Fruit fly (Drosophila melanogaster) whole organism, embryonic: ENCODE data around the gene CG46439.

Experiments used
- Atf-2 ChIP-seq: fragments of 200-800 bp; sonication (Bioruptor generic); optimal IDR thresholded peaks from 2 replicates; lab custom pipeline; 2016; ENCODE audit warnings: missing biosample characterization, missing genetic modification characterization
- BEAF-32 ChIP-seq: fragments of 200-800 bp; sonication (Bioruptor generic); optimal IDR thresholded peaks from 3 replicates; lab custom pipeline; 2017; ENCODE audit warnings: missing biosample characterization, missing genetic modification characterization, mild to moderate bottlenecking, moderate library complexity, missing genetic modification reagents
- CG10654 ChIP-seq: fragments of 200-800 bp; sonication (Bioruptor generic); optimal IDR thresholded peaks from 2 replicates; lab custom pipeline; 2016; ENCODE audit warnings: missing biosample characterization, missing genetic modification characterization
- CG12659 ChIP-seq: fragments of 200-800 bp; sonication (Bioruptor generic); optimal IDR thresholded peaks from 3 replicates; lab custom pipeline; 2017; ENCODE audit warnings: mild to moderate bottlenecking, missing biosample characterization, missing genetic modification reagents, missing genetic modification characterization
- CG13624 ChIP-seq: fragments of 200-800 bp; sonication (Bioruptor generic); optimal IDR thresholded peaks from 2 replicates; lab custom pipeline; 2016; ENCODE audit warnings: missing biosample characterization, missing genetic modification characterization
- CG15073 ChIP-seq: fragments of 200-800 bp; sonication (Bioruptor generic); optimal IDR thresholded peaks from 2 replicates; lab custom pipeline; 2016; ENCODE audit warnings: missing biosample characterization, missing genetic modification characterization
- CG17568 ChIP-seq: fragments of 200-800 bp; sonication (Bioruptor generic); optimal IDR thresholded peaks from 2 replicates; lab custom pipeline; 2018; ENCODE audit warnings: missing biosample characterization, mild to moderate bottlenecking, missing genetic modification characterization, moderate library complexity
- CG17802 ChIP-seq: fragments of 200-800 bp; sonication (Bioruptor generic); optimal IDR thresholded peaks from 2 replicates; lab custom pipeline; 2018; ENCODE audit warnings: missing biosample characterization, mild to moderate bottlenecking, missing genetic modification characterization, moderate library complexity
- CG2120 ChIP-seq: fragments of 200-800 bp; sonication (Bioruptor generic); optimal IDR thresholded peaks from 3 replicates; lab custom pipeline; 2016; ENCODE audit warnings: missing biosample characterization, missing genetic modification characterization
- CG34224 ChIP-seq: fragments of 200-800 bp; sonication (Bioruptor generic); IDR thresholded peaks from 3 replicates; pipeline ENCODE4 v1.3.6; 2022; ENCODE audit warnings: missing biosample characterization, missing genetic modification characterization; ENCODE audit not compliant: partially characterized antibody
- CG34422 ChIP-seq: fragments of 200-800 bp; sonication (Bioruptor generic); IDR thresholded peaks from 3 replicates; pipeline ENCODE4 v1.3.6; 2022; ENCODE audit warnings: missing biosample characterization, missing genetic modification characterization
- CG3995 ChIP-seq: fragments of 200-800 bp; sonication (Bioruptor generic); optimal IDR thresholded peaks from 3 replicates; lab custom pipeline; 2016; ENCODE audit warnings: missing biosample characterization, missing genetic modification characterization
- CG6175 ChIP-seq: fragments of 200-800 bp; sonication (Bioruptor generic); IDR thresholded peaks from 3 replicates; pipeline ENCODE4 v1.3.6; 2022; ENCODE audit warnings: missing biosample characterization, missing genetic modification characterization
- CG7357 ChIP-seq: fragments of 200-800 bp; sonication (Bioruptor generic); IDR thresholded peaks from 3 replicates; pipeline ENCODE4 v1.3.6; 2022; ENCODE audit warnings: missing biosample characterization, missing genetic modification characterization
- CG7786 ChIP-seq: fragments of 200-800 bp; sonication (Bioruptor generic); optimal IDR thresholded peaks from 2 replicates; lab custom pipeline; 2016; ENCODE audit warnings: missing biosample characterization, missing genetic modification characterization
- CoRest ChIP-seq: fragments of 200-800 bp; sonication (Bioruptor generic); optimal IDR thresholded peaks from 3 replicates; lab custom pipeline; 2018; ENCODE audit warnings: missing biosample characterization, mild to moderate bottlenecking, missing genetic modification characterization, moderate library complexity
- HLH3B ChIP-seq: fragments of 200-800 bp; sonication (Bioruptor generic); IDR thresholded peaks from 2 replicates; pipeline ENCODE4 v1.3.6; 2022; ENCODE audit warnings: missing biosample characterization, missing genetic modification characterization
- Hr3 ChIP-seq: fragments of 200-800 bp; sonication (Bioruptor generic); optimal IDR thresholded peaks from 3 replicates; lab custom pipeline; 2016; ENCODE audit warnings: missing biosample characterization, missing genetic modification characterization
- Hr39 ChIP-seq: fragments of >200 bp; optimal IDR thresholded peaks from 2 replicates; lab custom pipeline; 2017
- Hr78 ChIP-seq, 2 experiments: fragments of 200-800 bp in 1 of 2; fragments of >200 bp in 1 of 2; sonication (Bioruptor generic) in 1 of 2; optimal IDR thresholded peaks; 2 replicates each; lab custom pipeline; 2017 to 2019; ENCODE audit warnings: missing biosample characterization in 2 of 2, missing genetic modification characterization in 2 of 2, mild to moderate bottlenecking in 1 of 2, moderate library complexity in 1 of 2
- Lim3 ChIP-seq: fragments of 200-800 bp; sonication (Bioruptor generic); IDR thresholded peaks from 2 replicates; pipeline ENCODE4 v1.3.6; 2022; ENCODE audit warnings: missing biosample characterization, missing genetic modification characterization
- MESR4 ChIP-seq: fragments of 200-800 bp; sonication (Bioruptor generic); optimal IDR thresholded peaks from 2 replicates; lab custom pipeline; 2018; ENCODE audit warnings: missing biosample characterization, mild to moderate bottlenecking, missing genetic modification characterization, moderate library complexity
- Meics ChIP-seq: fragments of 200-800 bp; sonication (Bioruptor generic); optimal IDR thresholded peaks from 2 replicates; lab custom pipeline; 2017; ENCODE audit warnings: missing biosample characterization, mild to moderate bottlenecking, missing genetic modification characterization
- Neu2 ChIP-seq: fragments of 200-800 bp; sonication (Bioruptor generic); optimal IDR thresholded peaks from 3 replicates; lab custom pipeline; 2016; ENCODE audit warnings: missing biosample characterization, missing genetic modification characterization, borderline replicate concordance
- Ravus ChIP-seq: fragments of 200-800 bp; sonication (Bioruptor generic); IDR thresholded peaks from 2 replicates; pipeline ENCODE4 v1.3.6; 2022; ENCODE audit warnings: missing biosample characterization, missing genetic modification characterization
- Sin3A ChIP-seq: fragments of >200 bp; optimal IDR thresholded peaks from 2 replicates; lab custom pipeline; 2018
- Spps ChIP-seq: fragments of 200-800 bp; sonication (Bioruptor generic); optimal IDR thresholded peaks from 2 replicates; lab custom pipeline; 2018; ENCODE audit warnings: missing biosample characterization, mild to moderate bottlenecking, missing genetic modification characterization
- Xbp1 ChIP-seq: fragments of 200-800 bp; sonication (Bioruptor generic); optimal IDR thresholded peaks from 3 replicates; lab custom pipeline; 2016; ENCODE audit warnings: missing biosample characterization, mild to moderate bottlenecking, missing genetic modification characterization
- Xrp1 ChIP-seq: fragments of 200-800 bp; sonication (Bioruptor generic); IDR thresholded peaks from 2 replicates; pipeline ENCODE4 v1.3.6; 2022; ENCODE audit warnings: missing biosample characterization, missing genetic modification characterization
- YL-1 ChIP-seq: fragments of 200-800 bp; sonication (Bioruptor generic); optimal IDR thresholded peaks from 3 replicates; lab custom pipeline; 2017; ENCODE audit warnings: missing biosample characterization, mild to moderate bottlenecking, missing genetic modification characterization
- btn ChIP-seq: fragments of 200-800 bp; sonication (Bioruptor generic); optimal IDR thresholded peaks from 2 replicates; lab custom pipeline; 2016; ENCODE audit warnings: missing biosample characterization, missing genetic modification characterization
- crc ChIP-seq: fragments of 200-800 bp; sonication (Bioruptor generic); optimal IDR thresholded peaks from 2 replicates; lab custom pipeline; 2016; ENCODE audit warnings: missing biosample characterization, missing genetic modification characterization
- croc ChIP-seq: fragments of 200-800 bp; sonication (Bioruptor generic); conservative IDR thresholded peaks from 3 replicates; pipeline ENCODE4 v1.3.6; 2022; ENCODE audit warnings: missing biosample characterization, missing genetic modification characterization
- dm ChIP-seq: fragments of 200-800 bp; sonication (Bioruptor generic); optimal IDR thresholded peaks from 3 replicates; lab custom pipeline; 2016; ENCODE audit warnings: missing biosample characterization, missing genetic modification characterization
- exex ChIP-seq: fragments of 200-800 bp; sonication (Bioruptor generic); optimal IDR thresholded peaks from 4 replicates; lab custom pipeline; 2018; ENCODE audit warnings: missing biosample characterization, mild to moderate bottlenecking, missing genetic modification characterization, moderate library complexity
- ftz-f1 ChIP-seq: fragments of 200-800 bp; sonication (Bioruptor generic); optimal IDR thresholded peaks from 2 replicates; lab custom pipeline; 2016; ENCODE audit warnings: missing biosample characterization, missing genetic modification characterization
- grn ChIP-seq: fragments of 200-800 bp; sonication (Bioruptor generic); optimal IDR thresholded peaks from 3 replicates; lab custom pipeline; 2017; ENCODE audit warnings: missing biosample characterization, missing genetic modification characterization
- gt ChIP-seq: fragments of 200-800 bp; sonication (Bioruptor generic); IDR thresholded peaks from 2 replicates; pipeline ENCODE4 v1.3.6; 2022; ENCODE audit warnings: missing biosample characterization, missing genetic modification characterization
- org-1 ChIP-seq: fragments of 200-800 bp; sonication (Bioruptor generic); optimal IDR thresholded peaks from 2 replicates; lab custom pipeline; 2017; ENCODE audit warnings: missing biosample characterization, missing genetic modification characterization
- phol ChIP-seq: fragments of 200-800 bp; sonication (Bioruptor generic); optimal IDR thresholded peaks from 3 replicates; lab custom pipeline; 2018; ENCODE audit warnings: missing biosample characterization, mild to moderate bottlenecking, missing genetic modification characterization, moderate library complexity
- pzg ChIP-seq: fragments of 200-800 bp; sonication (Bioruptor generic); optimal IDR thresholded peaks from 3 replicates; lab custom pipeline; 2018; ENCODE audit warnings: missing biosample characterization, mild to moderate bottlenecking, missing genetic modification characterization, moderate library complexity
- row ChIP-seq: fragments of 200-800 bp; sonication (Bioruptor generic); IDR thresholded peaks from 3 replicates; pipeline ENCODE4 v1.3.6; 2022; ENCODE audit warnings: missing biosample characterization, missing genetic modification characterization
- sens ChIP-seq: fragments of 200-800 bp; sonication (Bioruptor generic); peaks from one replicate; lab custom pipeline; 2016; ENCODE audit warnings: missing biosample characterization, missing genetic modification characterization
- stwl ChIP-seq: fragments of 200-800 bp; sonication (Bioruptor generic); optimal IDR thresholded peaks from 3 replicates; lab custom pipeline; 2018; ENCODE audit warnings: missing biosample characterization, mild to moderate bottlenecking, missing genetic modification characterization, moderate library complexity
- tgo ChIP-seq: fragments of 200-800 bp; sonication (Bioruptor generic); IDR thresholded peaks from 3 replicates; pipeline ENCODE4 v1.3.6; 2022; ENCODE audit warnings: missing biosample characterization, missing genetic modification characterization
- tx ChIP-seq: fragments of 200-800 bp; sonication (Bioruptor generic); optimal IDR thresholded peaks from 2 replicates; lab custom pipeline; 2016; ENCODE audit warnings: missing biosample characterization, missing genetic modification characterization
- vvl ChIP-seq: fragments of 200-800 bp; sonication (Bioruptor generic); IDR thresholded peaks from 2 replicates; pipeline ENCODE4 v1.3.6; 2022; ENCODE audit warnings: missing biosample characterization, missing genetic modification characterization
- zf30C ChIP-seq: fragments of 200-800 bp; sonication (Bioruptor generic); optimal IDR thresholded peaks from 3 replicates; lab custom pipeline; 2018; ENCODE audit warnings: missing biosample characterization, mild to moderate bottlenecking, missing genetic modification characterization
- zfh1 ChIP-seq: fragments of 200-800 bp; sonication (Bioruptor generic); IDR thresholded peaks from 3 replicates; pipeline ENCODE4 v1.3.6; 2022; ENCODE audit warnings: missing biosample characterization, missing genetic modification characterization

The CG46439 gene

dm6 chr3L:11113198-11114197 lies 17.5 kb upstream of the CG46439 start, which contains the start of gene Sod1 (continued):
- peak; percentile 27 for TF ChIP-seq Sin3A (lab: Kevin White, UChicago)
- no peak for TF ChIP-seq Hr39 (lab: Kevin White, UChicago)
- TF ChIP-seq MESR4 = peak; percentile 75
- TF ChIP-seq Xrp1 (GFP tag; lab: Robert Waterston, UW) = peak; percentile 22; the same call in 1 of the 2 replicates
- peak; percentile 2 for TF ChIP-seq CG13624 (GFP tag; lab: Kevin White, UChicago)
- TF ChIP-seq CG15073 = no peak
- TF ChIP-seq YL-1 (GFP tag; lab: Kevin White, UChicago) = peak; percentile 73
- TF ChIP-seq zf30C = no peak
- TF ChIP-seq Hr3 (GFP tag; lab: Kevin White, UChicago) = no peak
- TF ChIP-seq CG7786 (GFP tag; lab: Kevin White, UChicago) = no peak
- no peak for TF ChIP-seq org-1 (GFP tag; lab: Kevin White, UChicago)
- peak; percentile 30 for TF ChIP-seq exex
- peak; percentile 34 for TF ChIP-seq CG12659 (GFP tag; lab: Kevin White, UChicago)
- TF ChIP-seq zfh1 = no peak
- peak; percentile 53; the same call in 1 of the 3 replicates for TF ChIP-seq CG34224 (GFP tag; lab: Robert Waterston, UW)
- no peak for TF ChIP-seq grn
- TF ChIP-seq CG3995 (GFP tag; lab: Kevin White, UChicago) = peak; percentile 89
- 0 out of 2 replicates have a peak, but pooled peaks have one; percentile 41 for TF ChIP-seq vvl
- TF ChIP-seq croc (GFP tag; lab: Robert Waterston, UW) = no peak
- TF ChIP-seq Neu2 (GFP tag; lab: Kevin White, UChicago) = no peak
- no peak for TF ChIP-seq Lim3
- no peak for TF ChIP-seq Meics (GFP tag; lab: Kevin White, UChicago)
- peak; percentile 83; the same call in 1 of the 3 replicates for TF ChIP-seq CG34422 (GFP tag; lab: Robert Waterston, UW)
- peak; percentile 15 for TF ChIP-seq dm
- TF ChIP-seq CG2120 (GFP tag; lab: Kevin White, UChicago) = peak; percentile 6
- peak in 1 of 2 experiments; percentile 97 for TF ChIP-seq Hr78 (GFP tag; optimal IDR thresholded peaks at IDR 0.05; lab: Kevin White, UChicago)
- peak; percentile 20 for TF ChIP-seq BEAF-32 (GFP tag; lab: Kevin White, UChicago)
- no peak for TF ChIP-seq Spps (tag; lab: Kevin White, UChicago)
- peak; percentile 26 for TF ChIP-seq CoRest
- TF ChIP-seq row (GFP tag; lab: Robert Waterston, UW) = peak; percentile 45; the same call in 2 of the 3 replicates
- no peak for TF ChIP-seq Xbp1 (GFP tag; lab: Kevin White, UChicago)
- TF ChIP-seq CG7357 = peak; percentile 71
- peak; percentile 57 for TF ChIP-seq stwl (tag; lab: Kevin White, UChicago)
- TF ChIP-seq btn (GFP tag; lab: Kevin White, UChicago) = no peak
- TF ChIP-seq Atf-2 (GFP tag; lab: Kevin White, UChicago) = no peak
- TF ChIP-seq Ravus (GFP tag; lab: Robert Waterston, UW) = no peak
- no peak for TF ChIP-seq tgo
- TF ChIP-seq CG17568 (GFP tag; lab: Kevin White, UChicago) = no peak
- TF ChIP-seq CG10654 (GFP tag; lab: Kevin White, UChicago) = no peak
- TF ChIP-seq CG6175 (GFP tag; lab: Robert Waterston, UW) = no peak
- no peak for TF ChIP-seq HLH3B
- TF ChIP-seq CG17802 (tag; lab: Kevin White, UChicago) = peak; percentile 89
- TF ChIP-seq sens (GFP tag; lab: Kevin White, UChicago) = peak; percentile 69
- TF ChIP-seq pzg (GFP tag; lab: Kevin White, UChicago) = peak; percentile 76
- peak; percentile 8 for TF ChIP-seq phol (tag; lab: Kevin White, UChicago)
- TF ChIP-seq gt (GFP tag; lab: Robert Waterston, UW) = no peak
- TF ChIP-seq ftz-f1 (GFP tag; lab: Kevin White, UChicago) = peak; percentile 90
- no peak for TF ChIP-seq crc (GFP tag; lab: Kevin White, UChicago)
- no peak for TF ChIP-seq tx
